Worm (Caenorhabditis elegans): ENCODE measurements around the gene urm-1.

- TF ChIP-seq lin-13 (GFP tag; optimal IDR thresholded peaks at IDR 0.05): no peak
- no peak for TF ChIP-seq lin-38 (GFP tag; IDR thresholded peaks at IDR 0.05)
- no peak for TF ChIP-seq unc-39 (tag; optimal IDR thresholded peaks at IDR 0.05)
- no peak for TF ChIP-seq zfp-3 (GFP tag; conservative IDR thresholded peaks at IDR 0.05)
- TF ChIP-seq pha-4 (GFP tag; IDR thresholded peaks at IDR 0.05): no peak
- no peak for TF ChIP-seq pha-4 (tag; optimal IDR thresholded peaks at IDR 0.05)
- no peak for TF ChIP-seq lin-39 (tag; optimal IDR thresholded peaks at IDR 0.05)
- TF ChIP-seq lin-15B (tag; optimal IDR thresholded peaks at IDR 0.05): no peak
- TF ChIP-seq ZK546.5 (tag; optimal IDR thresholded peaks at IDR 0.05): no peak
- TF ChIP-seq ZK337.2 (GFP tag; IDR thresholded peaks at IDR 0.05): no peak
- TF ChIP-seq snpc-4 (tag; optimal IDR thresholded peaks at IDR 0.05): no peak
- no peak for TF ChIP-seq aly-2 (tag; optimal IDR thresholded peaks at IDR 0.05)
- no peak for TF ChIP-seq nhr-11 (tag; optimal IDR thresholded peaks at IDR 0.05)
These were observed 15.2 kb downstream of the urm-1 start, which contains the start of gene unc-49 for ce11 chrIII:10520523-10520922.

All from whole organism, L4 larva.